Worm (Caenorhabditis elegans): Measurements from ENCODE around the gene erd-2.1.

erd-2.1 gene

ce11 chrX:10194327-10195096 is 35.9 kb upstream of the erd-2.1 start, which contains the start of gene myrf-2:
myrf-2 (minus strand) TSS chrX:10194377.
- no peak for TF ChIP-seq F37D6.2 (tag; optimal IDR thresholded peaks at IDR 0.05)
- peak; percentile 48 for TF ChIP-seq nhr-28 (tag; optimal IDR thresholded peaks at IDR 0.05)
- TF ChIP-seq unc-62 (GFP tag; optimal IDR thresholded peaks at IDR 0.05 in 1 of 2): peak in 1 of 2 experiments; percentile 52
- TF ChIP-seq unc-62 (tag; optimal IDR thresholded peaks at IDR 0.05): no peak
- no peak for TF ChIP-seq aha-1 (tag)
- no peak for TF ChIP-seq pqm-1 (tag; optimal IDR thresholded peaks at IDR 0.05)
- TF ChIP-seq aly-2 (tag; optimal IDR thresholded peaks at IDR 0.05): no peak
- TF ChIP-seq lin-38 (GFP tag; IDR thresholded peaks at IDR 0.05): no peak
- TF ChIP-seq Y105C5A.15 (GFP tag; IDR thresholded peaks at IDR 0.05): no peak
- TF ChIP-seq nhr-102 (tag; optimal IDR thresholded peaks at IDR 0.05): no peak
- TF ChIP-seq hlh-11 (tag; optimal IDR thresholded peaks at IDR 0.05): peak; percentile 58
- peak; percentile 20 for TF ChIP-seq nhr-48 (tag; optimal IDR thresholded peaks at IDR 0.05)
- peak in 1 of 2 experiments; percentile 36 for TF ChIP-seq mdl-1 (tag; optimal IDR thresholded peaks at IDR 0.05)
- no peak for TF ChIP-seq spr-1 (tag; optimal IDR thresholded peaks at IDR 0.05)
- peak; percentile 9 for TF ChIP-seq mep-1 (tag; optimal IDR thresholded peaks at IDR 0.05)
- no peak for TF ChIP-seq daf-19 (GFP tag; conservative IDR thresholded peaks at IDR 0.05)
- peak; percentile 58 for TF ChIP-seq mxl-3 (GFP tag; optimal IDR thresholded peaks at IDR 0.05)
- TF ChIP-seq zfp-3 (GFP tag; conservative IDR thresholded peaks at IDR 0.05): no peak
- no peak for TF ChIP-seq gei-8 (GFP tag; optimal IDR thresholded peaks at IDR 0.05)
- TF ChIP-seq ces-1 (GFP tag; optimal IDR thresholded peaks at IDR 0.05): no peak

- TF ChIP-seq ceh-44 (GFP tag; IDR thresholded peaks at IDR 0.05) (no peak), aha-1 (tag) (peak; percentile 91), lin-29 (GFP tag; IDR thresholded peaks at IDR 0.05) (no peak), snpc-1.2 (GFP tag; IDR thresholded peaks at IDR 0.05) (no peak), nhr-6 (tag; optimal IDR thresholded peaks at IDR 0.05) (no peak), hmg-1.1 (GFP tag; IDR thresholded peaks at IDR 0.05) (no peak), mxl-2 (GFP tag; conservative IDR thresholded peaks at IDR 0.05) (no peak), nhr-237 (tag; optimal IDR thresholded peaks at IDR 0.05) (no peak), mes-2 (tag; optimal IDR thresholded peaks at IDR 0.05; ENCODE audit: poor library complexity, severe bottlenecking) (no peak), ceh-82 (tag; optimal IDR thresholded peaks at IDR 0.05) (no peak), nhr-28 (tag; optimal IDR thresholded peaks at IDR 0.05) (peak; percentile 31), fos-1 (tag; optimal IDR thresholded peaks at IDR 0.05) (no peak), nhr-77 (tag; optimal IDR thresholded peaks at IDR 0.05) (no peak), nhr-25 (tag; optimal IDR thresholded peaks at IDR 0.05; ENCODE audit: borderline replicate concordance, insufficient read depth) (peak; percentile 5), snpc-4 (tag; optimal IDR thresholded peaks at IDR 0.05) (no peak), unc-62 (GFP tag; optimal IDR thresholded peaks at IDR 0.05 in 1 of 2) (no peak), unc-62 (tag; optimal IDR thresholded peaks at IDR 0.05) (no peak), ama-1 (optimal IDR thresholded peaks at IDR 0.05) (no peak)
Observed at ce11 chrX:10189805-10190204, 31.2 kb upstream of the erd-2.1 start.

ce11 chrX:10189244-10189643 is 30.6 kb upstream of the erd-2.1 start:
- TF ChIP-seq dmd-9 (GFP tag; IDR thresholded peaks at IDR 0.05): no peak
- no peak for TF ChIP-seq tra-1 (GFP tag; IDR thresholded peaks at IDR 0.05)
- TF ChIP-seq spr-3 (GFP tag; optimal IDR thresholded peaks at IDR 0.05): no peak
- TF ChIP-seq mdt-29 (GFP tag; IDR thresholded peaks at IDR 0.05): no peak
- no peak for TF ChIP-seq Y5F2A.4 (GFP tag; optimal IDR thresholded peaks at IDR 0.05)
- no peak for TF ChIP-seq nhr-48 (tag; optimal IDR thresholded peaks at IDR 0.05)
- no peak for TF ChIP-seq ztf-11 (tag; optimal IDR thresholded peaks at IDR 0.05)
- TF ChIP-seq lir-3 (tag; optimal IDR thresholded peaks at IDR 0.05): no peak
- no peak for TF ChIP-seq lim-7 (GFP tag; IDR thresholded peaks at IDR 0.05)
- TF ChIP-seq pha-4 (GFP tag; IDR thresholded peaks at IDR 0.05): no peak
- TF ChIP-seq pha-4 (tag; optimal IDR thresholded peaks at IDR 0.05): no peak
- no peak for TF ChIP-seq saeg-2 (GFP tag; IDR thresholded peaks at IDR 0.05)
- no peak for TF ChIP-seq zfp-2 (tag; optimal IDR thresholded peaks at IDR 0.05)
- TF ChIP-seq zag-1 (tag; optimal IDR thresholded peaks at IDR 0.05): no peak
- TF ChIP-seq nhr-102 (tag; optimal IDR thresholded peaks at IDR 0.05): no peak
- no peak for TF ChIP-seq ceh-82 (tag; optimal IDR thresholded peaks at IDR 0.05)
- TF ChIP-seq nhr-76 (tag; optimal IDR thresholded peaks at IDR 0.05): no peak
- TF ChIP-seq dpl-1 (GFP tag; optimal IDR thresholded peaks at IDR 0.05): no peak

All from whole organism, L4 larva.